Worm (Caenorhabditis elegans) whole organism, L4 larva: Measurements from ENCODE around the gene sre-5.

Experiments
- daf-16 ChIP-seq, 3 experiments: sonication (generic microtip); optimal IDR thresholded peaks; 2 replicates each; lab custom pipeline; 2016 to 2017; ENCODE audit warnings: missing genetic modification characterization in 3 of 3, missing genetic modification reagents in 3 of 3, mild to moderate bottlenecking in 2 of 3, missing compliant biosample characterization in 2 of 3, missing biosample characterization in 1 of 3, moderate library complexity in 1 of 3
- dve-1 ChIP-seq: sonication (generic microtip); optimal IDR thresholded peaks from 2 replicates; lab custom pipeline; 2017; ENCODE audit warnings: antibody characterized with exemption, mild to moderate bottlenecking, missing genetic modification characterization, missing compliant biosample characterization; ENCODE audit not compliant: insufficient read depth
- egl-27 ChIP-seq: sonication (generic microtip); optimal IDR thresholded peaks from 3 replicates; lab custom pipeline; 2017; ENCODE audit warnings: missing biosample characterization, missing genetic modification reagents, missing genetic modification characterization
- lsy-2 ChIP-seq, 2 experiments: fragments of 150-350 bp in 1 of 2; sonication (generic microtip) in 1 of 2; optimal IDR thresholded peaks; 2 replicates each; lab custom pipeline; 2014 to 2017; ENCODE audit warnings: missing biosample characterization in 2 of 2, missing genetic modification characterization in 2 of 2
- nhr-11 ChIP-seq: fragments of 150-350 bp; optimal IDR thresholded peaks from 2 replicates; lab custom pipeline; 2014; ENCODE audit warnings: missing biosample characterization, missing genetic modification characterization
- nhr-42 ChIP-seq: fragments of 200-800 bp; sonication (Bioruptor generic); IDR thresholded peaks from 2 replicates; pipeline ENCODE4 v1.3.6; 2022; ENCODE audit warnings: missing genetic modification characterization, missing compliant biosample characterization
- rbr-2 ChIP-seq: sonication (generic microtip); optimal IDR thresholded peaks from 2 replicates; lab custom pipeline; 2016; ENCODE audit warnings: missing genotype, missing genetic modification characterization, missing compliant biosample characterization
- unc-39 ChIP-seq: sonication (generic microtip); optimal IDR thresholded peaks from 2 replicates; lab custom pipeline; 2017; ENCODE audit warnings: missing biosample characterization, missing genetic modification characterization

DNA sequence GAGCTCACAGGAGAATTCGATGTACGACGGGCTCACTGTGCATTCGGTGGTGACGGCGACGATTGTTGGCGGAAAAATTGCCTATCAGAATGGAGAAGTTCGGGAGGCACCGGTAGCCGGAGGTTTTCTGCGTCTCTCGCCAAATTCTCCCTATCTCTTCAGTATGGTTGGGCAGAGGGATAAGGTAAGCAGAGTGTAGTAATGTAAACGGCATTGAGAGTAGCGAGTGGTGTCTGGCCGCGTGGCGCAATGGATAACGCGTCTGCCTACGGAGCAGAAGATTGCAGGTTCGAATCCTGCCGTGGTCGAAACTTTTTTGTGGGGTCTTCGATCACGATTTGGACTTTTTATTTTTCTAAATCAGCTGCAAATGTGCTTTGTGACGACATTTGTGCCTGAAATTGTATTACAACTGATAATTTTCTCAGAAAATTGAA, 40.4 kb upstream of the sre-5 start:
- peak; percentile 17 for TF ChIP-seq dve-1 (tag; lab: Kevin White, UChicago)
- TF ChIP-seq rbr-2 (tag; lab: Kevin White, UChicago), result peak; percentile 50
- no peak for TF ChIP-seq egl-27 (tag; lab: Kevin White, UChicago)
- TF ChIP-seq daf-16 (GFP tag; optimal IDR thresholded peaks at IDR 0.05; lab: Kevin White, UChicago), result peak in 1 of 2 experiments; percentile 72
- peak; percentile 42 for TF ChIP-seq daf-16 (tag; optimal IDR thresholded peaks at IDR 0.05; lab: Kevin White, UChicago)
- TF ChIP-seq lsy-2 (tag; optimal IDR thresholded peaks at IDR 0.05; lab: Kevin White, UChicago), result peak in 1 of 2 experiments; percentile 49
- no peak for TF ChIP-seq nhr-42 (GFP tag; lab: Robert Waterston, UW)
- TF ChIP-seq unc-39 (tag; lab: Kevin White, UChicago), result no peak
- TF ChIP-seq nhr-11, result peak; percentile 49
